Worm (Caenorhabditis elegans) whole organism, L4/young adult: Measurements from ENCODE around the gene klp-17.

Experiments used
- dao-5 ChIP-seq: sonication (generic microtip); optimal IDR thresholded peaks from 2 replicates; lab custom pipeline; 2016; ENCODE audit warnings: missing genotype, missing genetic modification characterization, moderate library complexity, missing compliant biosample characterization
- him-1 ChIP-seq: sonication (generic microtip); optimal IDR thresholded peaks from 2 replicates; lab custom pipeline; 2016; ENCODE audit warnings: missing genotype, missing genetic modification reagents, missing genetic modification characterization, missing compliant biosample characterization

DNA sequence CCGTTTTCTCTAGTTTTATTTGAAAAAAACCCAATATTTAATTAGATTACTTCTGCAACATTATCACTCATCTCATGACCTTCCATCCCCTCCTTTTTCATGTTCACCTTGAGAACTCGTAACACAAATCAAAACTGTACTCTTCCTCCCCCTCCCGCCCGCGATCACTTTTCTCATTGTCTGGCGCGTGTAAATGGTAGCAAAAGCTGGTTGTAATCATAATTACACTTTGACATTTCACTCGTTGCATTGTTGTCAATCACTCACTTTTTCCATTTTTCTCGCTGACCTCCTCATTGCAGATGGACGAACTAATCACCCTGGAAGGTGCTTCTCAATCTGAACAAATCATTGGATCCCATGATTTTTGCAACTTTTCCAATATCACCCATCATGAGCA is 42.9 kb upstream of the klp-17 start, which contains the start of gene npr-41:
- TF ChIP-seq dao-5 (tag; lab: Kevin White, UChicago): no peak
- TF ChIP-seq him-1 (tag; lab: Kevin White, UChicago): no peak
